Worm (Caenorhabditis elegans): ENCODE results near the gene K03A11.1.

Gene K03A11.1

DNA sequence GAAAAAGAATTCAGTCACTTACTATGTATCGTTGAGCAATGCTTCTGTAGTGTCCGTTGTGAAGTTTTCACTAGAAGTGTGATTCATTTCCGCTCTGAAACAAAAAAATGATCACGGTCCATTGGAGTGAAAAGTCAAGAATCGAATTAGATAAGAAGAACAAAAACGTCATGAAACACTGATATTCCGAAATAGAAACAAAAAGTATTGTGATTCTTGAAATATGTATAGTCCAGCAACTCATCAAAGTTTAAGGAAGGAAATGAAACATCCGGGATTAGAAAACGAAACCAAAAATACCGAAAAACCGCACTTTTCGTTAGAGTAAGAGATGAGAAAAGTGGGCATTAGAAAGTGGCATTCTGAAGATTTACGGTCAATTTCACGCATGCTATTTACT lies 18.9 kb upstream of the K03A11.1 start, which contains the start of gene npr-10:
npr-10 (minus strand) TSS at position 101 of the 400 bp plus-strand sequence.
- TF ChIP-seq ref-2 (tag; optimal IDR thresholded peaks at IDR 0.05): no peak
- TF ChIP-seq zip-5 (tag; optimal IDR thresholded peaks at IDR 0.05): no peak
- no peak for TF ChIP-seq eyg-1 (tag; optimal IDR thresholded peaks at IDR 0.05)

- TF ChIP-seq syd-9 (tag; optimal IDR thresholded peaks at IDR 0.05): no peak
- TF ChIP-seq pax-1 (tag; optimal IDR thresholded peaks at IDR 0.05): no peak
- TF ChIP-seq che-1 (tag; optimal IDR thresholded peaks at IDR 0.05): no peak
- no peak for TF ChIP-seq ztf-16 (tag; optimal IDR thresholded peaks at IDR 0.05)
- no peak for TF ChIP-seq fkh-10 (GFP tag; optimal IDR thresholded peaks at IDR 0.05)
- no peak for TF ChIP-seq elt-2 (tag; optimal IDR thresholded peaks at IDR 0.05)
- no peak for TF ChIP-seq pha-2 (tag; optimal IDR thresholded peaks at IDR 0.05)
- TF ChIP-seq unc-55 (GFP tag; optimal IDR thresholded peaks at IDR 0.05): no peak
Observed at ce11 chrX:13033850-13034249, 17.7 kb upstream of the K03A11.1 start.

- TF ChIP-seq ttx-3 (tag; optimal IDR thresholded peaks at IDR 0.05): no peak
- TF ChIP-seq zip-5 (tag; optimal IDR thresholded peaks at IDR 0.05): no peak
- TF ChIP-seq mec-3 (tag; optimal IDR thresholded peaks at IDR 0.05; ENCODE audit: borderline replicate concordance): no peak
- TF ChIP-seq F13H6.1 (tag; optimal IDR thresholded peaks at IDR 0.05): no peak
- no peak for TF ChIP-seq C08G9.2 (tag; optimal IDR thresholded peaks at IDR 0.05)
- TF ChIP-seq ceh-9 (tag; optimal IDR thresholded peaks at IDR 0.05): no peak
- no peak for TF ChIP-seq ceh-30 (tag; optimal IDR thresholded peaks at IDR 0.05)
- no peak for TF ChIP-seq pqm-1 (tag; optimal IDR thresholded peaks at IDR 0.05)
- no peak for TF ChIP-seq T23F11.4 (GFP tag; optimal IDR thresholded peaks at IDR 0.05)
- TF ChIP-seq fax-1 (tag; optimal IDR thresholded peaks at IDR 0.05): no peak
- no peak for TF ChIP-seq ceh-24 (tag; optimal IDR thresholded peaks at IDR 0.05)
- no peak for TF ChIP-seq lim-6 (tag; optimal IDR thresholded peaks at IDR 0.05)
- no peak for TF ChIP-seq pax-1 (tag; optimal IDR thresholded peaks at IDR 0.05)
- no peak for TF ChIP-seq nhr-232 (tag; optimal IDR thresholded peaks at IDR 0.05)
- no peak for TF ChIP-seq pag-3 (tag; optimal IDR thresholded peaks at IDR 0.05; ENCODE audit: borderline replicate concordance)
- no peak for TF ChIP-seq ceh-6 (GFP tag; optimal IDR thresholded peaks at IDR 0.05)
- TF ChIP-seq rnt-1 (tag; optimal IDR thresholded peaks at IDR 0.05): no peak
- TF ChIP-seq unc-42 (tag; optimal IDR thresholded peaks at IDR 0.05): no peak
- no peak for TF ChIP-seq ceh-48 (tag; optimal IDR thresholded peaks at IDR 0.05)
- TF ChIP-seq K02D7.2 (tag; optimal IDR thresholded peaks at IDR 0.05): no peak
Observed at ce11 chrX:13034333-13034732, 17.2 kb upstream of the K03A11.1 start.

ce11 chrX:13038791-13039190 lies 12.7 kb upstream of the K03A11.1 start:
- TF ChIP-seq ceh-45 (GFP tag; IDR thresholded peaks at IDR 0.05): no peak
- TF ChIP-seq zip-5 (tag; optimal IDR thresholded peaks at IDR 0.05): no peak
- TF ChIP-seq ceh-6 (GFP tag; optimal IDR thresholded peaks at IDR 0.05): no peak
- TF ChIP-seq pat-9 (tag; optimal IDR thresholded peaks at IDR 0.05): no peak
- no peak for TF ChIP-seq ttx-3 (tag; optimal IDR thresholded peaks at IDR 0.05)
- TF ChIP-seq nfya-1 (tag; optimal IDR thresholded peaks at IDR 0.05): no peak
- TF ChIP-seq che-1 (tag; optimal IDR thresholded peaks at IDR 0.05): no peak
- TF ChIP-seq dmd-4 (tag; optimal IDR thresholded peaks at IDR 0.05; ENCODE audit: borderline replicate concordance): no peak
- no peak for TF ChIP-seq unc-86 (tag; optimal IDR thresholded peaks at IDR 0.05)
- no peak for TF ChIP-seq pros-1 (tag; optimal IDR thresholded peaks at IDR 0.05)
- no peak for TF ChIP-seq pha-4 (tag; optimal IDR thresholded peaks at IDR 0.05)
- TF ChIP-seq gmeb-2 (tag; optimal IDR thresholded peaks at IDR 0.05): no peak
- TF ChIP-seq npax-4 (tag; optimal IDR thresholded peaks at IDR 0.05): no peak
- no peak for TF ChIP-seq ztf-16 (tag; optimal IDR thresholded peaks at IDR 0.05)
- TF ChIP-seq ceh-14 (tag; optimal IDR thresholded peaks at IDR 0.05): no peak
- no peak for TF ChIP-seq pag-3 (tag; optimal IDR thresholded peaks at IDR 0.05; ENCODE audit: borderline replicate concordance)
- TF ChIP-seq odd-2 (tag; optimal IDR thresholded peaks at IDR 0.05): no peak

Measured in whole organism, late embryonic.